Fruit fly (Drosophila melanogaster) whole organism, prepupa: ENCODE data around the gene Cyp4ac2.
A peak's percentile ranks its signal among the peaks of the same experiment; 100 is the strongest.

Source experiments
- CG10631 ChIP-seq: fragments of 200-800 bp; sonication (Bioruptor generic); optimal IDR thresholded peaks from 2 replicates; lab custom pipeline; 2016; ENCODE audit warnings: missing biosample characterization, missing genetic modification characterization
- CG10669 ChIP-seq: fragments of 200-800 bp; sonication (Bioruptor generic); optimal IDR thresholded peaks from 3 replicates; lab custom pipeline; 2018; ENCODE audit warnings: missing biosample characterization, mild to moderate bottlenecking, missing genetic modification characterization, moderate library complexity
- CG11762 ChIP-seq: fragments of 200-800 bp; sonication (Bioruptor generic); optimal IDR thresholded peaks from 3 replicates; lab custom pipeline; 2016; ENCODE audit warnings: missing biosample characterization, missing genetic modification characterization; ENCODE audit not compliant: insufficient read depth
- CG11902 ChIP-seq: fragments of 200-800 bp; sonication (Bioruptor generic); optimal IDR thresholded peaks from 3 replicates; lab custom pipeline; 2016; ENCODE audit warnings: missing biosample characterization, missing genetic modification characterization
- CG15336 ChIP-seq: fragments of 200-800 bp; sonication (Bioruptor generic); IDR thresholded peaks from 2 replicates; pipeline ENCODE4 v1.3.6; 2022; ENCODE audit warnings: missing biosample characterization, missing genetic modification characterization
- CG1621 ChIP-seq: fragments of 200-800 bp; sonication (Bioruptor generic); optimal IDR thresholded peaks from 3 replicates; lab custom pipeline; 2018; ENCODE audit warnings: missing biosample characterization, mild to moderate bottlenecking, missing genetic modification characterization
- CG16779 ChIP-seq: fragments of 200-800 bp; sonication (Bioruptor generic); optimal IDR thresholded peaks from 3 replicates; lab custom pipeline; 2017; ENCODE audit warnings: missing biosample characterization, mild to moderate bottlenecking, missing genetic modification characterization
- CG34406 ChIP-seq: fragments of 200-800 bp; sonication (Bioruptor generic); optimal IDR thresholded peaks from 3 replicates; lab custom pipeline; 2016; ENCODE audit warnings: missing biosample characterization, missing genetic modification characterization
- CG4318 ChIP-seq: fragments of 200-800 bp; sonication (Bioruptor generic); optimal IDR thresholded peaks from 3 replicates; lab custom pipeline; 2017; ENCODE audit warnings: missing biosample characterization, mild to moderate bottlenecking, missing genetic modification characterization
- CG6163 ChIP-seq: fragments of 200-800 bp; sonication (Bioruptor generic); IDR thresholded peaks from 3 replicates; pipeline ENCODE4 v1.3.6; 2022; ENCODE audit warnings: missing biosample characterization, missing genetic modification characterization
- CG6792 ChIP-seq: fragments of 200-800 bp; sonication (Bioruptor generic); optimal IDR thresholded peaks from 3 replicates; lab custom pipeline; 2016; ENCODE audit warnings: missing biosample characterization, missing genetic modification characterization
- CG6808 ChIP-seq: fragments of 200-800 bp; sonication (Bioruptor generic); optimal IDR thresholded peaks from 3 replicates; lab custom pipeline; 2017; ENCODE audit warnings: missing biosample characterization, missing genetic modification characterization, mild to moderate bottlenecking, moderate library complexity, missing genetic modification reagents
- CG7368 ChIP-seq: fragments of 200-800 bp; sonication (Bioruptor generic); optimal IDR thresholded peaks from 3 replicates; lab custom pipeline; 2016; ENCODE audit warnings: missing biosample characterization, missing genetic modification characterization
- Eip75B ChIP-seq: fragments of 200-800 bp; sonication (Bioruptor generic); optimal IDR thresholded peaks from 3 replicates; lab custom pipeline; 2016; ENCODE audit warnings: missing biosample characterization, missing genetic modification characterization
- Eip78C ChIP-seq: fragments of 200-800 bp; sonication (Bioruptor generic); peaks from one replicate; lab custom pipeline; 2016; ENCODE audit warnings: missing biosample characterization, missing genetic modification characterization
- Ets21C ChIP-seq: fragments of 200-800 bp; sonication (Bioruptor generic); optimal IDR thresholded peaks from 3 replicates; lab custom pipeline; 2016; ENCODE audit warnings: missing biosample characterization, missing genetic modification characterization
- Hr38 ChIP-seq: sonication (Bioruptor generic); optimal IDR thresholded peaks from 2 replicates; lab custom pipeline; 2016; ENCODE audit warnings: missing biosample characterization, missing genetic modification characterization
- Hr39 ChIP-seq: fragments of 200-800 bp; sonication (Bioruptor generic); optimal IDR thresholded peaks from 2 replicates; lab custom pipeline; 2016; ENCODE audit warnings: missing biosample characterization, missing genetic modification characterization
- Hr4 ChIP-seq: fragments of 200-800 bp; sonication (Bioruptor generic); optimal IDR thresholded peaks from 3 replicates; lab custom pipeline; 2016; ENCODE audit warnings: missing biosample characterization, missing genetic modification characterization
- Smox ChIP-seq: fragments of 200-800 bp; sonication (Bioruptor generic); optimal IDR thresholded peaks from 3 replicates; lab custom pipeline; 2016; ENCODE audit warnings: missing biosample characterization, missing genetic modification characterization
- Sox14 ChIP-seq: fragments of 200-800 bp; sonication (Bioruptor generic); optimal IDR thresholded peaks from 3 replicates; lab custom pipeline; 2016; ENCODE audit warnings: missing biosample characterization, missing genetic modification characterization
- Sox15 ChIP-seq: fragments of 200-800 bp; sonication (Bioruptor generic); optimal IDR thresholded peaks from 3 replicates; lab custom pipeline; 2016; ENCODE audit warnings: missing biosample characterization, missing genetic modification characterization
- achi ChIP-seq: fragments of 200-800 bp; sonication (Bioruptor generic); optimal IDR thresholded peaks from 3 replicates; lab custom pipeline; 2016; ENCODE audit warnings: missing biosample characterization, missing genetic modification characterization
- dac ChIP-seq: fragments of 200-800 bp; sonication (Bioruptor generic); optimal IDR thresholded peaks from 2 replicates; lab custom pipeline; 2017; ENCODE audit warnings: missing biosample characterization, mild to moderate bottlenecking, missing genetic modification characterization
- dsx ChIP-seq: fragments of 200-800 bp; optimal IDR thresholded peaks from 3 replicates; lab custom pipeline; 2019; ENCODE audit warnings: missing biosample characterization, mild to moderate bottlenecking, missing genetic modification characterization, moderate library complexity; ENCODE audit not compliant: poor library complexity, severe bottlenecking
- fd85E ChIP-seq: fragments of 200-800 bp; sonication (Bioruptor generic); optimal IDR thresholded peaks from 3 replicates; lab custom pipeline; 2016; ENCODE audit warnings: missing biosample characterization, missing genetic modification characterization
- fkh ChIP-seq: fragments of 200-800 bp; sonication (Bioruptor generic); optimal IDR thresholded peaks from 3 replicates; lab custom pipeline; 2017; ENCODE audit warnings: missing biosample characterization, mild to moderate bottlenecking, missing genetic modification characterization, moderate library complexity
- lz ChIP-seq: fragments of 200-800 bp; sonication (Bioruptor generic); optimal IDR thresholded peaks from 3 replicates; lab custom pipeline; 2016; ENCODE audit warnings: missing biosample characterization, missing genetic modification characterization
- net ChIP-seq: fragments of 200-800 bp; sonication (Bioruptor generic); optimal IDR thresholded peaks from 3 replicates; lab custom pipeline; 2016; ENCODE audit warnings: missing biosample characterization, missing genetic modification characterization
- salr ChIP-seq, 2 experiments: fragments of 200-800 bp; sonication (Bioruptor generic); optimal IDR thresholded peaks; 3 replicates each; lab custom pipeline; 2016 to 2018; ENCODE audit warnings: missing biosample characterization in 2 of 2, missing genetic modification characterization in 2 of 2, mild to moderate bottlenecking in 1 of 2
- ss ChIP-seq, 2 experiments: fragments of 200-800 bp; sonication (Bioruptor generic); optimal IDR thresholded peaks; 2 replicates in 1 of 2; 3 replicates in 1 of 2; lab custom pipeline; 2017 to 2018; ENCODE audit warnings: mild to moderate bottlenecking in 2 of 2, missing biosample characterization in 2 of 2, missing genetic modification characterization in 2 of 2, moderate library complexity in 1 of 2
- svp ChIP-seq: fragments of 200-800 bp; sonication (Bioruptor generic); peaks from one replicate; lab custom pipeline; 2016; ENCODE audit warnings: missing biosample characterization, missing genetic modification characterization
- vri ChIP-seq: fragments of 200-800 bp; sonication (Bioruptor generic); optimal IDR thresholded peaks from 3 replicates; lab custom pipeline; 2016; ENCODE audit warnings: missing biosample characterization, mild to moderate bottlenecking, missing genetic modification characterization

Gene Cyp4ac2

dm6 chr2L:5237899-5238566, 28.2 kb upstream of the Cyp4ac2 start (continued):
- no peak for TF ChIP-seq net (GFP tag; lab: Kevin White, UChicago)
- TF ChIP-seq Smox = peak; percentile 29
- no peak for TF ChIP-seq CG7368 (GFP tag; lab: Kevin White, UChicago)
- TF ChIP-seq vri (GFP tag; lab: Kevin White, UChicago) = no peak
- no peak for TF ChIP-seq dac (GFP tag; lab: Kevin White, UChicago)
- TF ChIP-seq Eip78C (GFP tag; lab: Kevin White, UChicago) = peak; percentile 59
- no peak for TF ChIP-seq Hr4 (GFP tag; lab: Kevin White, UChicago)
- TF ChIP-seq Sox15 (GFP tag; lab: Kevin White, UChicago) = no peak
- peak in 1 of 2 experiments; percentile 5 for TF ChIP-seq salr (GFP tag; optimal IDR thresholded peaks at IDR 0.05; lab: Kevin White, UChicago)
- no peak for TF ChIP-seq Eip75B (GFP tag; lab: Kevin White, UChicago)
- TF ChIP-seq Ets21C = no peak
- peak; percentile 26; the same call in 1 of the 2 replicates for TF ChIP-seq CG15336 (GFP tag; lab: Robert Waterston, UW)
- TF ChIP-seq CG16779 (tag; lab: Kevin White, UChicago) = no peak
- TF ChIP-seq fd85E (GFP tag; lab: Kevin White, UChicago) = no peak
- TF ChIP-seq lz = peak; percentile 2

dm6 chr2L:5238567-5238925, 27.6 kb upstream of the Cyp4ac2 start:
- TF ChIP-seq dsx = no peak
- TF ChIP-seq vri (GFP tag; lab: Kevin White, UChicago) = peak; percentile 4
- TF ChIP-seq fd85E (GFP tag; lab: Kevin White, UChicago) = no peak
- TF ChIP-seq CG6163 = peak; percentile 32; the same call in 2 of the 3 replicates
- no peak for TF ChIP-seq salr (GFP tag; optimal IDR thresholded peaks at IDR 0.05; lab: Kevin White, UChicago)
- TF ChIP-seq CG11902 (GFP tag; lab: Kevin White, UChicago) = no peak
- TF ChIP-seq Sox14 (GFP tag; lab: Kevin White, UChicago) = no peak
- no peak for TF ChIP-seq CG11762 (GFP tag; lab: Kevin White, UChicago)
- TF ChIP-seq Hr39 (GFP tag; lab: Kevin White, UChicago) = no peak
- peak; percentile 13 for TF ChIP-seq CG1621
- TF ChIP-seq ss (GFP tag; optimal IDR thresholded peaks at IDR 0.05; lab: Kevin White, UChicago) = peak; percentile 2 to 51

- TF ChIP-seq Eip78C (GFP tag; lab: Kevin White, UChicago) (peak; percentile 33), Sox15 (GFP tag; lab: Kevin White, UChicago) (no peak), fkh (GFP tag; lab: Kevin White, UChicago) (peak; percentile 69), CG10631 (GFP tag; lab: Kevin White, UChicago) (no peak), Hr38 (no peak), CG4318 (GFP tag; lab: Kevin White, UChicago) (no peak), CG6808 (GFP tag; lab: Kevin White, UChicago) (no peak), achi (GFP tag; lab: Kevin White, UChicago) (no peak), svp (GFP tag; lab: Kevin White, UChicago) (peak; percentile 1), vri (GFP tag; lab: Kevin White, UChicago) (no peak), CG10669 (GFP tag; lab: Kevin White, UChicago) (no peak)
- TF ChIP-seq, all 60 proteins: peak for 3
Observed at dm6 chr2L:5239433-5240278, 26.5 kb upstream of the Cyp4ac2 start.

dm6 chr2L:5240520-5240919, 25.7 kb upstream of the Cyp4ac2 start:
- TF ChIP-seq CG34406 (no peak), CG10669 (GFP tag; lab: Kevin White, UChicago) (no peak), CG15336 (GFP tag; lab: Robert Waterston, UW) (no peak), CG6792 (GFP tag; lab: Kevin White, UChicago) (no peak)
